Fruit fly (Drosophila melanogaster): Measurements from ENCODE around the gene sordd1.
"Not testable (repeated sequence)": the region's sequence is repeated elsewhere in the genome, so short reads cannot be mapped to it uniquely, and the experiment has no call there.

The sordd1 gene

DNA sequence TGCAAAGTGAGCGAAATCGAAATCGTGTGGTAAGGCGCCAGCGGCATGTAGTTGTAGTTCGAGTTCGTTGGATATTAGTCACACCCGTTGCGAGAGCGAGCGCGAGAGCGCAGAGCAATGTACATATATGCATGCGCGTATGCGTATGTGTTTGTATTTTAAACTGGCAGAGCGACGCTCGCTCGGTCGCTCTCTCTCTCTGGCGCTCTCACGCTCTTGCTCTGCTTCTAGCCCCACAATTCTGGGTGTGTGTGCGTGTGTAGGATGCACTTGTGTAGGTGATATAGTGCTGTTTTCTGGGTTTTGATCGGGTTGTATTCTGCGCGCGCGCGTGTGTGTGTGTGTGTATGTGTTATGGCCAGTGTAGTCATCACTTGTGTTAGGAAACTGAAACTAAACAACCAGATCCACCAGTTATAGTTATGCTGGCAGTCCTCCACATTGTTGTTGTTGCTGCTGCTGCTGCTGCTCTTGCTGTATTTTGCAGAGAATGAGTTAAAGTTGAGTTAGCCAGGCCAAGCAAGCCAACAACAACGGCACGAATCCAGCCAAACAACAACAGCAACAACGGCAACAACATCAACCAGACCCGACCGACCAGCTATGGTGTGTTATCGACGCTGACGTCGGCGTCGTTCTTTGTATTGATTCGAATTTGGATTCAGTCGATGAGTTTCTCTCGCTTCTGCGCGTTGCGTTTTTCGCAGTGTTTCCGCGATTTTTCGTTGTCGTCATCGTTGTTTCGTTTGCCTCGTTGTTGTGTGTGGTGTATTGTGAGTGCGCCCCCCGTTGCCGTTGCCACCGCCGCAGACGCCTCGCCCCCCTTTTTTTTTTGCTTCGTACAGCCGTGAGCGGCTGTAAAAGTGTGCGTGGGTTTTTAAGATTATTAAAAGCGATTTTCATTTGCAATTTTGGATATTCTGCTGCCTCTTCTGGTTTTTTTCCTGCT is 16.1 kb upstream of the sordd1 start:
- TF ChIP-seq noc (tag; optimal IDR thresholded peaks at IDR 0.05): peak; percentile 46

- TF ChIP-seq noc (tag; optimal IDR thresholded peaks at IDR 0.05): no peak
These were observed 13.4 kb upstream of the sordd1 start, which contains the start of gene CG8509 for dm6 chrX:15809255-15809654. Gene CG8509, plus strand, starts transcription at chrX:15809555.

DNA sequence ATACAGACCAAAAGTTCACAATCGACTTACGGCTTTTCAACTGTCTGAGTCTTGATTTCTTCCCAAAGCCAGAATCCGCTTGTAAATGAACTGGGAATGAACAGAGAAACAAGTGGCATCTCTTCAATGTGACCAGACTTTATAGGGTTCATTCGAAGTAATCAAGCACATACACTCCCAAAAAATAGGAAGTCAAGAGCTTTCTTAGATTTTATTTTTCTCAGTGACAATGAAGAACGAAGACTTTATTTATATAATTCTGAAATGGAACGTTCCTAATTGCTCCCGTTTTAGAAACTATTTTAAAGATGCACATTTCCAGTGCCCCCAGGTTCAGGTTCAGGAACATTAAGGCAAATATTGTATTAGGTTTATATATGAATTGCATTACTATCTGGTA is 12.1 kb upstream of the sordd1 start:
- no peak for TF ChIP-seq noc (tag; optimal IDR thresholded peaks at IDR 0.05)

DNA sequence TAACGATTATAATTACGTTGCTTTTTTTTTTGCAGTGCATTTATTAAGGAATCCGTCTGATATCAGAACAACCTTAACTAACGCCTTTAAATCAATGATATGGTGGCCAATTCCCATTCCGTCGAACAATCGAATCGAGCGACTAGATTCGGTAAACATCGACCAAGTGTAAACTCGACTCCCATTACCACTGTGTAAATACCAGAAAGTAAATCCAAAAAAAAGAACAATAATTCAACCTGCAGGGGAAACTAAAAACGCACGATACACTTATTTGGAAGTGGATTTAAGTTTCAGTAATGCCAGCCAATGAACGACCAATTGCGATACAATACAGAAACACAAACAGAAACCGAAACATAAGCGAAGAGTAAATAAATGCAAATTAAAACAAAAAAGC is 9.7 kb upstream of the sordd1 start:
- no peak for TF ChIP-seq noc (tag; optimal IDR thresholded peaks at IDR 0.05)

dm6 chrX:15804790-15805189 is 9.0 kb upstream of the sordd1 start:
- TF ChIP-seq noc (tag; optimal IDR thresholded peaks at IDR 0.05): no peak

- no peak for TF ChIP-seq noc (tag; optimal IDR thresholded peaks at IDR 0.05)
These were observed 8.1 kb upstream of the sordd1 start, which contains the start of the genes PGRP-LE and sd for dm6 chrX:15803764-15804563. Gene PGRP-LE, minus strand, starts transcription at chrX:15803880. Gene sd, plus strand, starts transcription at chrX:15804370.

- no peak for TF ChIP-seq noc (tag; optimal IDR thresholded peaks at IDR 0.05)
These were observed 7.2 kb upstream of the sordd1 start for dm6 chrX:15802880-15803650.

dm6 chrX:15799085-15799557 is 3.3 kb upstream of the sordd1 start, which contains the start of the genes sordd2 and CG15602:
Gene sordd2, minus strand, starts transcription at chrX:15799162.
Gene CG15602, plus strand, starts transcription at chrX:15799426.
- not testable (repeated sequence) for TF ChIP-seq noc (tag; optimal IDR thresholded peaks at IDR 0.05)

- TF ChIP-seq noc (tag; optimal IDR thresholded peaks at IDR 0.05): no peak
These were observed 7.3 kb downstream of the sordd1 start, which contains the start of gene Rhp for dm6 chrX:15788235-15789187. Gene Rhp, plus strand, starts transcription at chrX:15788897.

- TF ChIP-seq noc (tag; optimal IDR thresholded peaks at IDR 0.05): no peak
These were observed 9.6 kb downstream of the sordd1 start for dm6 chrX:15786242-15786641.

DNA sequence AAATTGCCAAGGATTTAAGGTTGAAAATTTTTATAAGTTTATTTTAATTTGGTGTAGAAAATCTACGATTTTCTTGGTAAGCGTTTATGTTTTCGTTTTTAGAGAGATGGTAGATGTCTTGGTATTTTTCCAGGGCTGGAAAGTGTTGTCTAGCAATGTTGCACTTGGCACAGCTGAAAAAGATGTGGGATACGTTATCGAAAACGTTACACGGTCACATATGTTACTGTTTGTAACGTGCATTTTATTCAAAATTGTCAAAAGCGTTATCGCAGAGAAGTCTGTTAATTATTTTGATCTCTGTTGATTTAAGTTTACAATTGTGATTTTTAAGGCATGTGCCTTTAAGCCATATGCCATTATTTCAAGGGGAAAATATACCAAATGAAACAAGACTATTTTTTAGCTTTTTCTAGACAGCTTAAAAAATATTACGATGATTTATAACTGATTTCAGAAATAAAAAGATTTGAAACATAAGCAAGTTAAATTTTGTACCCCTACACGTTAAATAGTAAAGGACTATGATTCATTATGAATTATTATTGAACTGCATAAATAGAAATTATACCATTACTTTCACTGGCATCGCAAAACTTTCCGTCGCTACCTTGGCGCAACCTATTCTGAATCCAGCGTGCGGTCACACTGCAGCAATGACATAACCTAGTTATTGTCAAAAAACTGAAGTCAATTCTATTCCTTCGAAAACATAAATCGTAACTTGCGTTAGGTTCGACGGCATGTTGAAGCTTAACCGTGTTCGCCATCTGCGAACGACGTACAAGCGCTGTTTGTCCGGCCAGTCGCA is 10.2 kb downstream of the sordd1 start, which contains the start of the genes Paf-AHalpha and mRpS30:
Paf-AHalpha (minus strand) TSS at position 155 of the 811 bp plus-strand sequence.
mRpS30 (plus strand) TSS at position 619 of the 811 bp plus-strand sequence.
- no peak for TF ChIP-seq noc (tag; optimal IDR thresholded peaks at IDR 0.05)

dm6 chrX:15783610-15784009 is 12.2 kb downstream of the sordd1 start, which contains the start of gene Efhc1.1:
Gene Efhc1.1, minus strand, starts transcription at chrX:15783710.
- TF ChIP-seq noc (tag; optimal IDR thresholded peaks at IDR 0.05): no peak

DNA sequence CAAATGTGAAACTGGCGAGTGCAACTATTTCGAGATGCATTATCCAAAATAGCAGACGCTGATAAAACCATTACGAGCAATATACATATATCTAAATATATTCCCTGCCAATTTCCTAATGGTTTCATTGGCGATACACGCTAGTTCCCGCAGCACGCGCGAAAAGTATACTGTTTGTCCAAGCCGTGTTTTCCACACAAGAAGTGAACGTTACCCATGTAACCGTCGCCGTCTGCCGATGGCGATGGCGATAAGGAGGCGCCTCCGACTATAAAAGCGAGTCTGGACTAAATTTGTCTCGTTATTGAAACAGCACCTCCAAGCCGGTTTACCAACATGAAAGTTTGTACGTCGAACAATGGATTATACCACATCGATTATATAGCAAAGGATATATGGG is 17.0 kb downstream of the sordd1 start, which contains the start of gene CG43673:
CG43673 (plus strand) TSS at position 301 of the 400 bp plus-strand sequence.
- TF ChIP-seq noc (tag; optimal IDR thresholded peaks at IDR 0.05): no peak

All from whole organism, larva.